Fruit fly (Drosophila melanogaster) S2 (cell line): Measurements from ENCODE around the gene Moe.

Experiments used
- CG8478 ChIP-seq: fragments of >200 bp; optimal IDR thresholded peaks from 2 replicates; lab custom pipeline; 2018
- CTCF ChIP-seq, 2 experiments: fragments of >200 bp; optimal IDR thresholded peaks; 2 replicates each; lab custom pipeline; 2018

DNA sequence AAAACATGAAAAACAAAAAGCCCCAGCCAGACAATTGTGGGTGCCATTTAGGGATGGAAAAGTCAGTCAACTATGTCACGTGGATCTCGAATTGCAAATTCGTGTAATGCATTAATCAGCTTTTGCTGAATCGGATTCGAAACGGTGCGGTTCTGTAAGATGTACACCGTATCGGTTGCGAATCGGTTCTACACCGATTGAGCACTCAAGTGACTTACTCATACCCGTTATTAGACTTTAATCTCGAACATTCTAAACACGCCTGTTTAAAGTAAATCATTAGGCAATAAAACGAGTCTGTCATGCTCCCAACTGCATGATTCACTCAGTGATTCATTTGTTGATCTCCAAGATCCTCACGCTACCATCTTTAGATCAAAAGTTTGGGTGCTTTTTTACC lies 2.7 kb downstream of the Moe start:
- TF ChIP-seq CG8478 (no peak), CTCF (optimal IDR thresholded peaks at IDR 0.05; lab: Kevin White, UChicago) (no peak)
